Fruit fly (Drosophila melanogaster): Measurements from ENCODE around the gene f.

- no peak for TF ChIP-seq pan (optimal IDR thresholded peaks at IDR 0.05)
- no peak for TF ChIP-seq usp (GFP tag; optimal IDR thresholded peaks at IDR 0.05)
Measured at dm6 chrX:17294169-17294833, 61.6 kb downstream of the f start.

Data from whole organism.